Fruit fly (Drosophila melanogaster) whole organism, prepupa: Measurements from ENCODE around the gene CG31141.

Experiments
- Blimp-1 ChIP-seq: fragments of 200-800 bp; sonication (Bioruptor generic); optimal IDR thresholded peaks from 3 replicates; lab custom pipeline; 2017; ENCODE audit warnings: missing biosample characterization, missing genetic modification characterization, mild to moderate bottlenecking, moderate library complexity, missing genetic modification reagents
- CG10631 ChIP-seq: fragments of 200-800 bp; sonication (Bioruptor generic); optimal IDR thresholded peaks from 2 replicates; lab custom pipeline; 2016; ENCODE audit warnings: missing biosample characterization, missing genetic modification characterization
- CG10669 ChIP-seq: fragments of 200-800 bp; sonication (Bioruptor generic); optimal IDR thresholded peaks from 3 replicates; lab custom pipeline; 2018; ENCODE audit warnings: missing biosample characterization, mild to moderate bottlenecking, missing genetic modification characterization, moderate library complexity
- CG11294 ChIP-seq: fragments of 200-800 bp; sonication (Bioruptor generic); IDR thresholded peaks from 2 replicates; pipeline ENCODE4 v1.3.6; 2022; ENCODE audit warnings: missing biosample characterization, missing genetic modification characterization
- CG11762 ChIP-seq: fragments of 200-800 bp; sonication (Bioruptor generic); optimal IDR thresholded peaks from 3 replicates; lab custom pipeline; 2016; ENCODE audit warnings: missing biosample characterization, missing genetic modification characterization; ENCODE audit not compliant: insufficient read depth
- CG15336 ChIP-seq: fragments of 200-800 bp; sonication (Bioruptor generic); IDR thresholded peaks from 2 replicates; pipeline ENCODE4 v1.3.6; 2022; ENCODE audit warnings: missing biosample characterization, missing genetic modification characterization
- CG1621 ChIP-seq: fragments of 200-800 bp; sonication (Bioruptor generic); optimal IDR thresholded peaks from 3 replicates; lab custom pipeline; 2018; ENCODE audit warnings: missing biosample characterization, mild to moderate bottlenecking, missing genetic modification characterization
- CG16779 ChIP-seq: fragments of 200-800 bp; sonication (Bioruptor generic); optimal IDR thresholded peaks from 3 replicates; lab custom pipeline; 2017; ENCODE audit warnings: missing biosample characterization, mild to moderate bottlenecking, missing genetic modification characterization
- CG31627 ChIP-seq: fragments of 200-800 bp; sonication (Bioruptor generic); optimal IDR thresholded peaks from 3 replicates; lab custom pipeline; 2016; ENCODE audit warnings: missing biosample characterization, missing genetic modification characterization
- CG32006 ChIP-seq: fragments of 200-800 bp; sonication (Bioruptor generic); optimal IDR thresholded peaks from 3 replicates; lab custom pipeline; 2017; ENCODE audit warnings: missing biosample characterization, mild to moderate bottlenecking, missing genetic modification characterization
- CG34406 ChIP-seq: fragments of 200-800 bp; sonication (Bioruptor generic); optimal IDR thresholded peaks from 3 replicates; lab custom pipeline; 2016; ENCODE audit warnings: missing biosample characterization, missing genetic modification characterization
- CG3919 ChIP-seq: fragments of 200-800 bp; sonication (Bioruptor generic); optimal IDR thresholded peaks from 3 replicates; lab custom pipeline; 2016; ENCODE audit warnings: missing biosample characterization, missing genetic modification characterization
- CG4318 ChIP-seq: fragments of 200-800 bp; sonication (Bioruptor generic); optimal IDR thresholded peaks from 3 replicates; lab custom pipeline; 2017; ENCODE audit warnings: missing biosample characterization, mild to moderate bottlenecking, missing genetic modification characterization
- CG6276 ChIP-seq: fragments of 200-800 bp; sonication (Bioruptor generic); optimal IDR thresholded peaks from 2 replicates; lab custom pipeline; 2017; ENCODE audit warnings: missing biosample characterization, mild to moderate bottlenecking, missing genetic modification characterization
- CG6792 ChIP-seq: fragments of 200-800 bp; sonication (Bioruptor generic); optimal IDR thresholded peaks from 3 replicates; lab custom pipeline; 2016; ENCODE audit warnings: missing biosample characterization, missing genetic modification characterization
- CG6808 ChIP-seq: fragments of 200-800 bp; sonication (Bioruptor generic); optimal IDR thresholded peaks from 3 replicates; lab custom pipeline; 2017; ENCODE audit warnings: missing biosample characterization, missing genetic modification characterization, mild to moderate bottlenecking, moderate library complexity, missing genetic modification reagents
- CG6854 ChIP-seq: fragments of 200-800 bp; sonication (Bioruptor generic); optimal IDR thresholded peaks from 2 replicates; lab custom pipeline; 2017; ENCODE audit warnings: missing biosample characterization, mild to moderate bottlenecking, missing genetic modification characterization
- CG7368 ChIP-seq: fragments of 200-800 bp; sonication (Bioruptor generic); optimal IDR thresholded peaks from 3 replicates; lab custom pipeline; 2016; ENCODE audit warnings: missing biosample characterization, missing genetic modification characterization
- CG8119 ChIP-seq: fragments of 200-800 bp; sonication (Bioruptor generic); IDR thresholded peaks from 3 replicates; pipeline ENCODE4 v1.3.6; 2022; ENCODE audit warnings: missing biosample characterization, missing genetic modification characterization
- CG8319 ChIP-seq: fragments of 200-800 bp; sonication (Bioruptor generic); optimal IDR thresholded peaks from 3 replicates; lab custom pipeline; 2016; ENCODE audit warnings: missing biosample characterization, missing genetic modification characterization
- CG8632 ChIP-seq: fragments of 200-800 bp; sonication (Bioruptor generic); optimal IDR thresholded peaks from 3 replicates; lab custom pipeline; 2016; ENCODE audit warnings: missing biosample characterization, missing genetic modification characterization
- Eip78C ChIP-seq: fragments of 200-800 bp; sonication (Bioruptor generic); peaks from one replicate; lab custom pipeline; 2016; ENCODE audit warnings: missing biosample characterization, missing genetic modification characterization
- Eip93F ChIP-seq: fragments of 200-800 bp; sonication (Bioruptor generic); optimal IDR thresholded peaks from 2 replicates; lab custom pipeline; 2016; ENCODE audit warnings: missing biosample characterization, mild to moderate bottlenecking, missing genetic modification characterization
- Ets21C ChIP-seq: fragments of 200-800 bp; sonication (Bioruptor generic); optimal IDR thresholded peaks from 3 replicates; lab custom pipeline; 2016; ENCODE audit warnings: missing biosample characterization, missing genetic modification characterization
- Ets96B ChIP-seq: fragments of 200-800 bp; optimal IDR thresholded peaks from 2 replicates; lab custom pipeline; 2019; ENCODE audit warnings: missing biosample characterization, mild to moderate bottlenecking, missing genetic modification characterization, moderate library complexity
- Gug ChIP-seq: fragments of 200-800 bp; sonication (Bioruptor generic); IDR thresholded peaks from 2 replicates; pipeline ENCODE4 v1.3.6; 2022; ENCODE audit warnings: missing biosample characterization, missing genetic modification characterization
- Hr38 ChIP-seq: sonication (Bioruptor generic); optimal IDR thresholded peaks from 2 replicates; lab custom pipeline; 2016; ENCODE audit warnings: missing biosample characterization, missing genetic modification characterization
- Hr39 ChIP-seq: fragments of 200-800 bp; sonication (Bioruptor generic); optimal IDR thresholded peaks from 2 replicates; lab custom pipeline; 2016; ENCODE audit warnings: missing biosample characterization, missing genetic modification characterization
- Lpt ChIP-seq: fragments of 200-800 bp; sonication (Bioruptor generic); optimal IDR thresholded peaks from 3 replicates; lab custom pipeline; 2016; ENCODE audit warnings: missing biosample characterization, missing genetic modification characterization
- Met ChIP-seq: fragments of 200-800 bp; sonication (Bioruptor generic); optimal IDR thresholded peaks from 3 replicates; lab custom pipeline; 2016; ENCODE audit warnings: missing biosample characterization, missing genetic modification characterization
- OdsH ChIP-seq: fragments of 200-800 bp; sonication (Bioruptor generic); optimal IDR thresholded peaks from 3 replicates; lab custom pipeline; 2016; ENCODE audit warnings: missing biosample characterization, missing genetic modification characterization
- Smox ChIP-seq: fragments of 200-800 bp; sonication (Bioruptor generic); optimal IDR thresholded peaks from 3 replicates; lab custom pipeline; 2016; ENCODE audit warnings: missing biosample characterization, missing genetic modification characterization
- Sox102F ChIP-seq: fragments of 200-800 bp; sonication (Bioruptor generic); optimal IDR thresholded peaks from 2 replicates; lab custom pipeline; 2016; ENCODE audit warnings: missing biosample characterization, mild to moderate bottlenecking, missing genetic modification characterization
- Sox14 ChIP-seq: fragments of 200-800 bp; sonication (Bioruptor generic); optimal IDR thresholded peaks from 3 replicates; lab custom pipeline; 2016; ENCODE audit warnings: missing biosample characterization, missing genetic modification characterization
- Sox15 ChIP-seq: fragments of 200-800 bp; sonication (Bioruptor generic); optimal IDR thresholded peaks from 3 replicates; lab custom pipeline; 2016; ENCODE audit warnings: missing biosample characterization, missing genetic modification characterization
- achi ChIP-seq: fragments of 200-800 bp; sonication (Bioruptor generic); optimal IDR thresholded peaks from 3 replicates; lab custom pipeline; 2016; ENCODE audit warnings: missing biosample characterization, missing genetic modification characterization
- cyc ChIP-seq: fragments of 200-800 bp; sonication (Bioruptor generic); optimal IDR thresholded peaks from 3 replicates; lab custom pipeline; 2016; ENCODE audit warnings: missing biosample characterization, missing genetic modification characterization
- dac ChIP-seq: fragments of 200-800 bp; sonication (Bioruptor generic); optimal IDR thresholded peaks from 2 replicates; lab custom pipeline; 2017; ENCODE audit warnings: missing biosample characterization, mild to moderate bottlenecking, missing genetic modification characterization
- dsx ChIP-seq: fragments of 200-800 bp; optimal IDR thresholded peaks from 3 replicates; lab custom pipeline; 2019; ENCODE audit warnings: missing biosample characterization, mild to moderate bottlenecking, missing genetic modification characterization, moderate library complexity; ENCODE audit not compliant: poor library complexity, severe bottlenecking
- eg ChIP-seq: fragments of 200-800 bp; sonication (Bioruptor generic); IDR thresholded peaks from 3 replicates; pipeline ENCODE4 v1.3.6; 2022; ENCODE audit warnings: missing biosample characterization, missing genetic modification characterization
- esn ChIP-seq: fragments of 200-800 bp; sonication (Bioruptor generic); optimal IDR thresholded peaks from 2 replicates; lab custom pipeline; 2016; ENCODE audit warnings: missing biosample characterization, mild to moderate bottlenecking, missing genetic modification characterization, moderate library complexity
- fd59A ChIP-seq: fragments of 200-800 bp; sonication (Bioruptor generic); optimal IDR thresholded peaks from 2 replicates; lab custom pipeline; 2017; ENCODE audit warnings: missing biosample characterization, mild to moderate bottlenecking, missing genetic modification characterization, missing genetic modification reagents
- fkh ChIP-seq: fragments of 200-800 bp; sonication (Bioruptor generic); optimal IDR thresholded peaks from 3 replicates; lab custom pipeline; 2017; ENCODE audit warnings: missing biosample characterization, mild to moderate bottlenecking, missing genetic modification characterization, moderate library complexity
- lz ChIP-seq: fragments of 200-800 bp; sonication (Bioruptor generic); optimal IDR thresholded peaks from 3 replicates; lab custom pipeline; 2016; ENCODE audit warnings: missing biosample characterization, missing genetic modification characterization
- salr ChIP-seq, 2 experiments: fragments of 200-800 bp; sonication (Bioruptor generic); optimal IDR thresholded peaks; 3 replicates each; lab custom pipeline; 2016 to 2018; ENCODE audit warnings: missing biosample characterization in 2 of 2, missing genetic modification characterization in 2 of 2, mild to moderate bottlenecking in 1 of 2
- topi ChIP-seq: fragments of 200-800 bp; sonication (Bioruptor generic); optimal IDR thresholded peaks from 3 replicates; lab custom pipeline; 2016; ENCODE audit warnings: missing biosample characterization, missing genetic modification characterization
- vri ChIP-seq: fragments of 200-800 bp; sonication (Bioruptor generic); optimal IDR thresholded peaks from 3 replicates; lab custom pipeline; 2016; ENCODE audit warnings: missing biosample characterization, mild to moderate bottlenecking, missing genetic modification characterization

Gene CG31141

dm6 chr3R:23886270-23887095 is 36.6 kb upstream of the CG31141 start (continued):
- TF ChIP-seq CG6276 (peak; percentile 83), Ets96B (tag; lab: Kevin White, UChicago) (peak; percentile 96), CG11762 (peak; percentile 92), CG8632 (peak; percentile 95), CG34406 (GFP tag; lab: Kevin White, UChicago) (peak; percentile 95), OdsH (GFP tag; lab: Kevin White, UChicago) (peak; percentile 95), topi (peak; percentile 98), Gug (GFP tag; lab: Robert Waterston, UW) (peak; percentile 83), Hr38 (GFP tag; lab: Kevin White, UChicago) (no peak), CG11294 (GFP tag; lab: Robert Waterston, UW) (peak; percentile 70; the same call in 1 of the 2 replicates)

DNA sequence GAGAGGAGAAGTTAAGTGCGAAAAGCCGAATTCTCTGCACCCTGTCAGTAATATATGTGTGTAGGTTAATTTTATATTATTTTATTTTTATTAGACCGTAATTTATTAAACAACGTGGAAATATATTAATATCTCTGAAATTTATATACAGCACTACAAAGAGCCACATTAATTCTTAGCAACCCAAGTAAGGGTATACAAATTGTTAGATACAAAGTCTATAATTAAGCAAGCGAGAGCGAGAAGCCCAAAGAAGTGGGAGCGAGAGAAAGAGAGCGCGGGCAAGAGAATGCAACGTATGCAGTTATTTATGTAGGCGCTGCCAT is 36.0 kb upstream of the CG31141 start:
- TF ChIP-seq CG8319 (GFP tag; lab: Kevin White, UChicago) (peak; percentile 78), dsx (peak; percentile 100), Met (peak; percentile 89), Eip78C (GFP tag; lab: Kevin White, UChicago) (peak; percentile 98), Hr39 (GFP tag; lab: Kevin White, UChicago) (peak; percentile 76), fd59A (GFP tag; lab: Kevin White, UChicago) (peak; percentile 85), CG31627 (GFP tag; lab: Kevin White, UChicago) (peak; percentile 81), Sox102F (peak; percentile 86), CG1621 (tag; lab: Kevin White, UChicago) (peak; percentile 86), Hr38 (GFP tag; lab: Kevin White, UChicago) (no peak), CG34406 (GFP tag; lab: Kevin White, UChicago) (peak; percentile 86), CG6808 (GFP tag; lab: Kevin White, UChicago) (peak; percentile 91), esn (GFP tag; lab: Kevin White, UChicago) (peak; percentile 91), salr (GFP tag; optimal IDR thresholded peaks at IDR 0.05; lab: Kevin White, UChicago) (peak; percentile 77 to 92), CG6276 (peak; percentile 96), Lpt (peak; percentile 95), CG6854 (peak; percentile 55), OdsH (GFP tag; lab: Kevin White, UChicago) (peak; percentile 95), achi (GFP tag; lab: Kevin White, UChicago) (peak; percentile 94), CG32006 (GFP tag; lab: Kevin White, UChicago) (peak; percentile 95), CG8119 (GFP tag; lab: Robert Waterston, UW) (peak; percentile 98), Blimp-1 (GFP tag; lab: Kevin White, UChicago) (peak; percentile 81), eg (GFP tag; lab: Robert Waterston, UW) (peak; percentile 98), CG15336 (GFP tag; lab: Robert Waterston, UW) (peak; percentile 98), Ets21C (GFP tag; lab: Kevin White, UChicago) (peak; percentile 65), Eip93F (peak; percentile 91), CG4318 (GFP tag; lab: Kevin White, UChicago) (peak; percentile 92), CG10669 (GFP tag; lab: Kevin White, UChicago) (peak; percentile 91), Gug (GFP tag; lab: Robert Waterston, UW) (peak; percentile 97), CG3919 (GFP tag; lab: Kevin White, UChicago) (peak; percentile 93), CG6792 (peak; percentile 89), fkh (peak; percentile 46), CG7368 (GFP tag; lab: Kevin White, UChicago) (peak; percentile 87), dac (peak; percentile 84), Smox (GFP tag; lab: Kevin White, UChicago) (peak; percentile 90), vri (GFP tag; lab: Kevin White, UChicago) (peak; percentile 67), CG8632 (peak; percentile 88), Sox14 (peak; percentile 88), Sox15 (GFP tag; lab: Kevin White, UChicago) (peak; percentile 72), CG11762 (peak; percentile 86), Ets96B (tag; lab: Kevin White, UChicago) (peak; percentile 94), lz (peak; percentile 83), CG16779 (peak; percentile 90), cyc (peak; percentile 90), CG10631 (peak; percentile 96)
